Worm (Caenorhabditis elegans) whole organism, young adult: ENCODE data around the gene M70.5.

Source experiments
- F23B12.7 ChIP-seq: sonication (generic microtip); optimal IDR thresholded peaks from 2 replicates; lab custom pipeline; 2017; ENCODE audit warnings: missing genetic modification characterization, mild to moderate bottlenecking, missing compliant biosample characterization, antibody characterized with exemption, moderate library complexity; ENCODE audit not compliant: insufficient read depth
- nfya-1 ChIP-seq: sonication (generic microtip); optimal IDR thresholded peaks from 2 replicates; lab custom pipeline; 2017; ENCODE audit warnings: antibody characterized with exemption, missing compliant biosample characterization, missing genetic modification characterization, borderline replicate concordance; ENCODE audit not compliant: insufficient read depth

DNA sequence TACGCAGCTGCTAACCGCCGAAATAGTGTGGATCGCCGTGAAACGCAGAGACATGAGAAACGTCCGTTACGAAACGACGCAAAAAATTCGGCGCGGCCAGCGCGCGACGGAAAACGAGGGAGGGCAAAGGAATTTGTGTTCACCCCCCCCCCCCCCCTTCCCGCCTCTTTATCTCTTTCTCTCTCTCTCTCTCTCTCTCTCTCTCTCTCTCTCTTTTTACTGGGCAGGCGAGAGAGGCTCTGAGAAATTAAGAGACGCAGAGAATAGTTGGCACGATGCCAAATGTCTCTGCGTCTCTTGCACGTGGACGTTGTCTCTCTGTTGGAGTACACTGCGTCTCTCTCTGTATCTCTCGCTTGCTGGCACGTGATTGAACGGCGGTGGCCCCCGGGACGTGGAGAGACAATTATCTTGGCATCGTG lies 56.1 kb downstream of the M70.5 start:
- TF ChIP-seq nfya-1: no peak
- no peak for TF ChIP-seq F23B12.7 (tag; lab: Kevin White, UChicago)
